Worm (Caenorhabditis elegans) whole organism, L3 larva: ENCODE measurements around the gene R09E10.2.

Experiments
- fkh-10 ChIP-seq: sonication (generic microtip); optimal IDR thresholded peaks from 2 replicates; lab custom pipeline; 2017; ENCODE audit warnings: missing biosample characterization, missing genetic modification reagents, missing genetic modification characterization
- hmg-11 ChIP-seq: sonication (generic microtip); optimal IDR thresholded peaks from 2 replicates; lab custom pipeline; 2016; ENCODE audit warnings: missing genetic modification characterization, missing compliant biosample characterization
- nhr-77 ChIP-seq: fragments of 150-350 bp; optimal IDR thresholded peaks from 2 replicates; lab custom pipeline; 2014; ENCODE audit warnings: missing biosample characterization, missing genetic modification characterization
- snpc-4 ChIP-seq: fragments of 150-350 bp; optimal IDR thresholded peaks from 2 replicates; lab custom pipeline; 2014; ENCODE audit warnings: missing biosample characterization, missing genetic modification characterization
- unc-62 ChIP-seq: fragments of 150-350 bp; sonication (generic microtip); optimal IDR thresholded peaks from 4 replicates; lab custom pipeline; 2014; ENCODE audit warnings: missing biosample characterization, missing genetic modification reagents, missing genetic modification characterization
- ztf-11 ChIP-seq: fragments of 150-350 bp; optimal IDR thresholded peaks from 2 replicates; lab custom pipeline; 2014; ENCODE audit warnings: missing biosample characterization, missing genetic modification characterization

DNA sequence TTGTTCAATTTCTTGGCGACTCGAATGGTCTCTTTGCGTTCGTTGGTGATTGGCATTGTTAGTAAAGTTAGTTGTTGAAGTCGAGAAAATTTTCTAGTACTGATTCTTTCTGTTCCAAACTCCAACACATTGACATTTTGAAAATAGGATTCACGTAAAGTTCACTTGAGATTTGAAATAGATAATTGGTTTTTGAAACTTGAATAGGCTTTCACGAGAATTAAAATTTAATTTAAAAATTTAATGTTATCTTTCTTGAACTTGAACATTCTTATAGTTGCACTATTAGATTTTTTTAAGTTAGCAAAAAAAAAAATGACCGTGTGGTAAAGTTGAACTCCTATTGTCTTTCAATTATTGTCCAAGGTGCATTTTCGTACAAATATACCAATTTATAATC is 24.1 kb downstream of the R09E10.2 start, which contains the start of gene R09E10.6:
- TF ChIP-seq ztf-11 (tag; lab: Kevin White, UChicago) (no peak), unc-62 (no peak), hmg-11 (tag; lab: Kevin White, UChicago) (no peak), fkh-10 (GFP tag; lab: Kevin White, UChicago) (no peak), snpc-4 (tag; lab: Kevin White, UChicago) (no peak), nhr-77 (tag; lab: Kevin White, UChicago) (no peak)
